Fruit fly (Drosophila melanogaster): Measurements from ENCODE around the gene CG6763.

Gene CG6763

dm6 chr3R:23284256-23284655, 454 bp downstream of the CG6763 start (continued):
- TF ChIP-seq CG13296 (GFP tag; optimal IDR thresholded peaks at IDR 0.05) (peak; percentile 80), gro (GFP tag; optimal IDR thresholded peaks at IDR 0.05) (peak; percentile 4), CG2120 (GFP tag; optimal IDR thresholded peaks at IDR 0.05) (no peak), exex (tag; optimal IDR thresholded peaks at IDR 0.05) (peak; percentile 46), vfl (GFP tag; optimal IDR thresholded peaks at IDR 0.05) (no peak), Stat92E (GFP tag; optimal IDR thresholded peaks at IDR 0.05) (no peak), run (tag; optimal IDR thresholded peaks at IDR 0.05) (no peak), gce (GFP tag; IDR thresholded peaks at IDR 0.05) (0 out of 3 replicates have a peak, but pooled peaks have one; percentile 37), Abd-B (GFP tag; optimal IDR thresholded peaks at IDR 0.05) (no peak), Hr51 (GFP tag; optimal IDR thresholded peaks at IDR 0.05) (no peak), scrt (GFP tag; optimal IDR thresholded peaks at IDR 0.05) (peak; percentile 56), CG31388 (GFP tag; optimal IDR thresholded peaks at IDR 0.05) (no peak), CG2875 (GFP tag; optimal IDR thresholded peaks at IDR 0.05) (peak; percentile 4), unc-4 (GFP tag; IDR thresholded peaks at IDR 0.05; ENCODE audit: partially characterized antibody) (no peak), CG31365 (tag; optimal IDR thresholded peaks at IDR 0.05) (peak; percentile 32), CG14710 (tag; optimal IDR thresholded peaks at IDR 0.05) (no peak), CG12155 (GFP tag; optimal IDR thresholded peaks at IDR 0.05) (no peak), Sox102F (GFP tag; optimal IDR thresholded peaks at IDR 0.05) (no peak), HHEX (GFP tag; optimal IDR thresholded peaks at IDR 0.05) (peak; percentile 47), salm (tag; optimal IDR thresholded peaks at IDR 0.05) (no peak), hth (optimal IDR thresholded peaks at IDR 0.05) (no peak), chif (GFP tag; optimal IDR thresholded peaks at IDR 0.05) (no peak), Atf6 (GFP tag; IDR thresholded peaks at IDR 0.05) (0 out of 2 replicates have a peak, but pooled peaks have one; percentile 26), esg (GFP tag; conservative IDR thresholded peaks at IDR 0.05) (no peak), CG12659 (GFP tag; optimal IDR thresholded peaks at IDR 0.05) (peak; percentile 13), pnt (GFP tag; optimal IDR thresholded peaks at IDR 0.05) (no peak), CG10543 (GFP tag; optimal IDR thresholded peaks at IDR 0.05) (peak; percentile 79), pros (GFP tag; optimal IDR thresholded peaks at IDR 0.05) (no peak), CG4820 (GFP tag; optimal IDR thresholded peaks at IDR 0.05) (no peak), so (GFP tag; IDR thresholded peaks at IDR 0.05) (0 out of 3 replicates have a peak, but pooled peaks have one; percentile 11), CG34376 (GFP tag; optimal IDR thresholded peaks at IDR 0.05) (peak; percentile 64), MTF-1 (GFP tag; optimal IDR thresholded peaks at IDR 0.05; ENCODE audit: borderline replicate concordance) (peak; percentile 66), nom (GFP tag; optimal IDR thresholded peaks at IDR 0.05) (no peak), prd (optimal IDR thresholded peaks at IDR 0.05) (no peak), prd (GFP tag; IDR thresholded peaks at IDR 0.05) (no peak), mirr (GFP tag; optimal IDR thresholded peaks at IDR 0.05) (peak; percentile 84), ssp (GFP tag; IDR thresholded peaks at IDR 0.05) (no peak), Lim3 (GFP tag; IDR thresholded peaks at IDR 0.05) (no peak), CG14860 (GFP tag; IDR thresholded peaks at IDR 0.05; ENCODE audit: partially characterized antibody) (no peak), Rx (GFP tag; IDR thresholded peaks at IDR 0.05) (no peak), toy (GFP tag; IDR thresholded peaks at IDR 0.05) (no peak), pita (GFP tag; optimal IDR thresholded peaks at IDR 0.05) (no peak), D19B (GFP tag; optimal IDR thresholded peaks at IDR 0.05) (no peak), Hand (GFP tag; optimal IDR thresholded peaks at IDR 0.05) (no peak), CG1233 (GFP tag; optimal IDR thresholded peaks at IDR 0.05) (peak; percentile 60), ash1 (GFP tag; optimal IDR thresholded peaks at IDR 0.05) (no peak), CG4424 (GFP tag; optimal IDR thresholded peaks at IDR 0.05) (no peak), CG7271 (tag; optimal IDR thresholded peaks at IDR 0.05) (no peak), Chrac-16 (GFP tag; optimal IDR thresholded peaks at IDR 0.05) (no peak), tgo (GFP tag; IDR thresholded peaks at IDR 0.05) (no peak), Vsx1 (GFP tag; optimal IDR thresholded peaks at IDR 0.05) (no peak)

Measured in whole organism, embryonic.